Worm (Caenorhabditis elegans) whole organism, late embryonic: ENCODE measurements around the gene W10G11.2.

Experiments
- C08G9.2 ChIP-seq: sonication (generic microtip); optimal IDR thresholded peaks from 2 replicates; lab custom pipeline; 2016; ENCODE audit warnings: mild to moderate bottlenecking, missing genetic modification characterization, moderate library complexity, missing compliant biosample characterization
- C38D4.7 ChIP-seq: fragments of 200-800 bp; sonication (Bioruptor generic); optimal IDR thresholded peaks from 2 replicates; lab custom pipeline; 2018; ENCODE audit warnings: mild to moderate bottlenecking, missing genetic modification characterization, moderate library complexity, missing compliant biosample characterization
- T23F11.4 ChIP-seq: fragments of 200-800 bp; sonication (Bioruptor generic); optimal IDR thresholded peaks from 2 replicates; lab custom pipeline; 2018; ENCODE audit warnings: mild to moderate bottlenecking, missing genetic modification characterization, missing compliant biosample characterization
- ceh-14 ChIP-seq: sonication (generic microtip); optimal IDR thresholded peaks from 2 replicates; lab custom pipeline; 2016; ENCODE audit warnings: missing genotype, missing genetic modification characterization, missing compliant biosample characterization
- ceh-18 ChIP-seq: sonication (generic microtip); optimal IDR thresholded peaks from 2 replicates; lab custom pipeline; 2016; ENCODE audit warnings: missing genetic modification characterization, missing compliant biosample characterization
- ceh-2 ChIP-seq: sonication (generic microtip); optimal IDR thresholded peaks from 2 replicates; lab custom pipeline; 2016; ENCODE audit warnings: missing genotype, missing genetic modification characterization, missing compliant biosample characterization
- ceh-24 ChIP-seq: sonication (generic microtip); optimal IDR thresholded peaks from 2 replicates; lab custom pipeline; 2016; ENCODE audit warnings: mild to moderate bottlenecking, missing genetic modification characterization, missing compliant biosample characterization
- ceh-31 ChIP-seq: sonication (generic microtip); optimal IDR thresholded peaks from 2 replicates; lab custom pipeline; 2016; ENCODE audit warnings: missing genetic modification characterization, missing compliant biosample characterization
- ceh-34 ChIP-seq: sonication (generic microtip); optimal IDR thresholded peaks from 2 replicates; lab custom pipeline; 2016; ENCODE audit warnings: mild to moderate bottlenecking, missing genetic modification characterization, missing compliant biosample characterization
- ceh-45 ChIP-seq: fragments of 200-800 bp; sonication (Bioruptor generic); IDR thresholded peaks from 2 replicates; pipeline ENCODE4 v1.3.6; 2022; ENCODE audit warnings: missing genetic modification reagents, missing genetic modification characterization, missing compliant biosample characterization
- ceh-48 ChIP-seq: sonication (generic microtip); optimal IDR thresholded peaks from 2 replicates; lab custom pipeline; 2016; ENCODE audit warnings: missing genetic modification characterization, inconsistent platforms, missing compliant biosample characterization
- dve-1 ChIP-seq: sonication (generic microtip); optimal IDR thresholded peaks from 2 replicates; lab custom pipeline; 2017; ENCODE audit warnings: antibody characterized with exemption, mild to moderate bottlenecking, missing genetic modification characterization, missing compliant biosample characterization
- elt-2 ChIP-seq: sonication (generic microtip); optimal IDR thresholded peaks from 2 replicates; lab custom pipeline; 2016; ENCODE audit warnings: missing genetic modification reagents, missing genetic modification characterization, missing compliant biosample characterization
- elt-4 ChIP-seq: sonication (generic microtip); optimal IDR thresholded peaks from 2 replicates; lab custom pipeline; 2016; ENCODE audit warnings: missing genetic modification characterization, missing compliant biosample characterization
- ets-4 ChIP-seq: sonication (generic microtip); optimal IDR thresholded peaks from 2 replicates; lab custom pipeline; 2016; ENCODE audit warnings: missing genetic modification characterization, missing compliant biosample characterization
- fkh-10 ChIP-seq: fragments of 150-350 bp; optimal IDR thresholded peaks from 2 replicates; lab custom pipeline; 2014; ENCODE audit warnings: missing biosample characterization, missing genetic modification reagents, missing genetic modification characterization
- gmeb-2 ChIP-seq: sonication (generic microtip); optimal IDR thresholded peaks from 2 replicates; lab custom pipeline; 2016; ENCODE audit warnings: missing genetic modification characterization, inconsistent platforms, missing compliant biosample characterization
- hlh-6 ChIP-seq: sonication (generic microtip); optimal IDR thresholded peaks from 2 replicates; lab custom pipeline; 2016; ENCODE audit warnings: missing genotype, missing genetic modification characterization, missing compliant biosample characterization
- hlh-8 ChIP-seq: sonication (generic microtip); optimal IDR thresholded peaks from 2 replicates; lab custom pipeline; 2016; ENCODE audit warnings: missing genotype, missing genetic modification characterization, missing compliant biosample characterization
- lin-11 ChIP-seq: fragments of 200-800 bp; sonication (Bioruptor generic); optimal IDR thresholded peaks from 2 replicates; lab custom pipeline; 2018; ENCODE audit warnings: mild to moderate bottlenecking, missing genetic modification characterization, missing compliant biosample characterization
- madf-2 ChIP-seq: sonication (generic microtip); optimal IDR thresholded peaks from 2 replicates; lab custom pipeline; 2017; ENCODE audit warnings: missing genetic modification characterization, missing compliant biosample characterization
- mec-3 ChIP-seq: sonication (generic microtip); optimal IDR thresholded peaks from 2 replicates; lab custom pipeline; 2016; ENCODE audit warnings: borderline replicate concordance, missing genetic modification characterization, missing compliant biosample characterization
- nfya-1 ChIP-seq: sonication (generic microtip); optimal IDR thresholded peaks from 2 replicates; lab custom pipeline; 2017; ENCODE audit warnings: missing genetic modification characterization, mild to moderate bottlenecking, missing compliant biosample characterization, antibody characterized with exemption, moderate library complexity
- nhr-11 ChIP-seq: fragments of 150-350 bp; optimal IDR thresholded peaks from 2 replicates; lab custom pipeline; 2014; ENCODE audit warnings: missing biosample characterization, missing genetic modification characterization
- pag-3 ChIP-seq: sonication (generic microtip); optimal IDR thresholded peaks from 2 replicates; lab custom pipeline; 2016; ENCODE audit warnings: missing compliant biosample characterization, missing genetic modification characterization, borderline replicate concordance
- rnt-1 ChIP-seq: sonication (generic microtip); optimal IDR thresholded peaks from 2 replicates; lab custom pipeline; 2016; ENCODE audit warnings: missing genetic modification characterization, missing compliant biosample characterization
- sox-4 ChIP-seq: sonication (generic microtip); optimal IDR thresholded peaks from 2 replicates; lab custom pipeline; 2017; ENCODE audit warnings: mild to moderate bottlenecking, missing genetic modification characterization, inconsistent platforms, missing compliant biosample characterization
- syd-9 ChIP-seq: sonication (generic microtip); optimal IDR thresholded peaks from 2 replicates; lab custom pipeline; 2016; ENCODE audit warnings: mild to moderate bottlenecking, missing genetic modification characterization, moderate library complexity, missing compliant biosample characterization
- tbx-2 ChIP-seq: sonication (generic microtip); optimal IDR thresholded peaks from 2 replicates; lab custom pipeline; 2016; ENCODE audit warnings: missing genetic modification characterization, missing compliant biosample characterization
- ttx-3 ChIP-seq: sonication (generic microtip); optimal IDR thresholded peaks from 2 replicates; lab custom pipeline; 2016; ENCODE audit warnings: missing genetic modification reagents, missing genetic modification characterization, missing compliant biosample characterization
- unc-3 ChIP-seq, 2 experiments: fragments of 200-800 bp in 1 of 2; sonication (Bioruptor generic) in 1 of 2; sonication (generic microtip) in 1 of 2; conservative IDR thresholded peaks in 1 of 2; optimal IDR thresholded peaks in 1 of 2; 2 replicates each; pipeline versions ENCODE4 v1.3.6 to Lab custom; 2016 to 2022; ENCODE audit warnings: missing compliant biosample characterization in 2 of 2, missing genetic modification characterization in 2 of 2, missing genetic modification reagents in 1 of 2
- unc-42 ChIP-seq: sonication (generic microtip); optimal IDR thresholded peaks from 2 replicates; lab custom pipeline; 2016; ENCODE audit warnings: missing genotype, missing genetic modification characterization, missing compliant biosample characterization
- zip-5 ChIP-seq: sonication (generic microtip); optimal IDR thresholded peaks from 2 replicates; lab custom pipeline; 2016; ENCODE audit warnings: missing genetic modification characterization, missing compliant biosample characterization

Gene W10G11.2

DNA sequence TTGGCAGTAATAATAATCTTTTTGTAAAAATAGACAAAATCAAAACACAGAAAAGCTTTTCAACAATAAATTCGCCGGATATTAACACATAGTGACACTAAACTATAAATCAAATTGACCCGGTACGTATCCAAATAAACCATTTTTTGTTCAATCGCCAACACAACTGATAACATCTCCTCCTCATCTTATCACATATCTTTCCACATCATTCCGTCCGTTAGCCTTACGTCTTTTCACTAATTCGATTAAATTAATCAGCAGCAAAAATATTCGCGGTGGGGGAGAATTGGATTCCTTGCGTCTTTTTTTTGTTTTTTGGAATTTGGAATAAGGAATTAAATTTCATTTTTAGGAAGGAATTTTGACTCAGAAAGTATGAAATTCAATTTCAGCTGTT lies 4.9 kb downstream of the W10G11.2 start:
- TF ChIP-seq nhr-11 (tag; lab: Kevin White, UChicago): no peak

DNA sequence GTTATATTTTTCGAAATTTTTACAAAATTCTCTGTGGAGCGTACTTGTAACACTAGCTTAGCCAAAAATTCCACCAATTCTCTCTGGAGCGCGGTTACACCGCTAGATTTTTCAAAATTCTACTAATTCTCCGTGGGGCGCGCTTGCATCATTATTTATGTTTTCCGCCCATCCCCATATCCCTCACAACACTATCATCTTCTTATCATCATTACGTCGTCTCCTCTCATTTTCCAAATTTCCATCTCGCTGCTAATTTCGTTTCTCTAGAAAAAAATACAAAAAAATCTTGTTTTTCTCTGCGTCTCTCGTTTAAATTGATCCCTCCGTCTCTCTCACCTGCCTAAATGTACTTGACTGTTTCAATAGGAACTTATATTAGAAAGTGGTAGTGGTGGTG lies 6.2 kb downstream of the W10G11.2 start:
- TF ChIP-seq C08G9.2 (no peak), T23F11.4 (GFP tag; lab: Kevin White, UChicago) (no peak)

DNA sequence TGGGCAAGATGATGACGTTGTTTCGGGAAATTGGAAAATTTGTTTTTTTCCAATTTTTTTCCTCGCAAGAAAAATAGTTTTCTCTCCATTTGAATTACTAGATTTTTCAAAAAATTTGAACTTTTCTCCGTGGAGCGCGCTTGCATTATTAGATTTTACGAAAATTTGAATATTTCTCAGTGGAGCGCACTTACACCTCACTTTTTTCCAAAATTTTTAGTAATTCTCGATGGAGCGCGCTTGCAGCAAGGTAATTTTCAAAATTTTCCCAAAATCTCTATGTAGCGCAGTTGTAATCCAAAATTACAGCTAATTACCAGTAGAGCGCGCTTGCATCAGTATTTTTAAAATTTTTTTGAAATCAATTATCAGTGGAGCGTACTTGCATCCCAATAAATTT lies 6.8 kb downstream of the W10G11.2 start:
- TF ChIP-seq sox-4 (no peak), nhr-11 (tag; lab: Kevin White, UChicago) (no peak)

ce11 chrII:3553453-3553852 lies 8.0 kb downstream of the W10G11.2 start, which contains the start of gene dnc-3:
Gene dnc-3, plus strand, starts transcription at chrII:3553724.
- TF ChIP-seq sox-4: no peak
- TF ChIP-seq tbx-2 (tag; lab: Kevin White, UChicago): no peak
- peak; percentile 42 for TF ChIP-seq ttx-3 (tag; lab: Kevin White, UChicago)
- peak; percentile 4 for TF ChIP-seq ceh-2
- peak; percentile 60 for TF ChIP-seq unc-42 (tag; lab: Kevin White, UChicago)
- peak; percentile 32 for TF ChIP-seq elt-2 (tag; lab: Kevin White, UChicago)
- TF ChIP-seq ceh-14 (tag; lab: Kevin White, UChicago): peak; percentile 61
- TF ChIP-seq, all 69 proteins: peak for 5

DNA sequence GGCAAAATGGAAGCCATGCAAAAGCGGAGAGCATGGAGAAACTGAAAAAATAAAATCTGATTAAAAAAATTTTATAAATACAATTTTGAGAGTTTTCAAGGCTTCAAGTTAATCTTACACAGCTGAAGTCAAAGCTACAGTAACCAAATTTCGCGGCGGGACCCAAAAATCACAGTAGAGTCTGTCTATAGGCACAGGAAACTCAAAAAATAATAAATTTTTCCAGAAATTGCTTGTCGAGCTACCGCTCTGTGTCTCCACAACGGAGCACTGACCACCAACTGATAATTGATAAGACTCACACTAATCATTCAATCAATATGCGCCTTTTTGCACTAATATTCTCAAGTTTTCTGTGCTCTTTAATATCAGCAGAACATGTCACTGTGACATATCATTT lies 11.1 kb downstream of the W10G11.2 start, which contains the start of gene W10G11.19:
TSS of gene W10G11.19 (plus strand) at position 301 of the 400 bp plus-strand sequence.
- TF ChIP-seq fkh-10 (GFP tag; lab: Kevin White, UChicago) (no peak), zip-5 (tag; lab: Kevin White, UChicago) (no peak), lin-11 (no peak), dve-1 (tag; lab: Kevin White, UChicago) (no peak), C38D4.7 (GFP tag; lab: Kevin White, UChicago) (no peak)

ce11 chrII:3547282-3547681 lies 14.2 kb downstream of the W10G11.2 start:
- TF ChIP-seq pag-3: no peak
- TF ChIP-seq hlh-6: no peak
- no peak for TF ChIP-seq ceh-45 (GFP tag; lab: Robert Waterston, UW)
- TF ChIP-seq zip-5 (tag; lab: Kevin White, UChicago): no peak
- no peak for TF ChIP-seq ceh-24 (tag; lab: Kevin White, UChicago)
- peak; percentile 48 for TF ChIP-seq tbx-2 (tag; lab: Kevin White, UChicago)
- no peak for TF ChIP-seq elt-4 (tag; lab: Kevin White, UChicago)
- peak; percentile 39 for TF ChIP-seq ceh-48 (tag; lab: Kevin White, UChicago)
- TF ChIP-seq mec-3 (tag; lab: Kevin White, UChicago): peak; percentile 52
- no peak for TF ChIP-seq lin-11
- peak; percentile 53 for TF ChIP-seq ceh-34
- TF ChIP-seq nhr-11 (tag; lab: Kevin White, UChicago): no peak
- TF ChIP-seq ceh-31 (tag; lab: Kevin White, UChicago): peak; percentile 82
- TF ChIP-seq ets-4: no peak
- TF ChIP-seq ceh-18: peak; percentile 37
- peak; percentile 51 for TF ChIP-seq C08G9.2
- TF ChIP-seq madf-2: no peak
- peak; percentile 20 for TF ChIP-seq rnt-1 (tag; lab: Kevin White, UChicago)
- no peak for TF ChIP-seq unc-3 (GFP tag; conservative IDR thresholded peaks at IDR 0.05; lab: Robert Waterston, UW)
- TF ChIP-seq unc-3 (tag; optimal IDR thresholded peaks at IDR 0.05; lab: Kevin White, UChicago): no peak
- peak; percentile 37 for TF ChIP-seq nfya-1 (tag; lab: Kevin White, UChicago)
- peak; percentile 81 for TF ChIP-seq unc-42 (tag; lab: Kevin White, UChicago)
- peak; percentile 47 for TF ChIP-seq syd-9 (tag; lab: Kevin White, UChicago)
- no peak for TF ChIP-seq dve-1 (tag; lab: Kevin White, UChicago)
- TF ChIP-seq hlh-8: no peak
- no peak for TF ChIP-seq gmeb-2
